Worm (Caenorhabditis elegans) whole organism, L4 larva: Measurements from ENCODE around the gene F01D4.5.

Experiments
- ama-1 ChIP-seq: fragments of 150-350 bp; optimal IDR thresholded peaks from 2 replicates; lab custom pipeline; 2014; ENCODE audit warnings: inconsistent platforms, mixed read lengths
- ceh-62 ChIP-seq: sonication (generic microtip); optimal IDR thresholded peaks from 2 replicates; lab custom pipeline; 2017; ENCODE audit warnings: missing biosample characterization, missing genetic modification characterization
- daf-8 ChIP-seq: fragments of 200-800 bp; sonication (Bioruptor generic); IDR thresholded peaks from 2 replicates; pipeline ENCODE4 v1.3.6; 2022; ENCODE audit warnings: missing genetic modification characterization, missing compliant biosample characterization
- lin-13 ChIP-seq: fragments of 150-350 bp; optimal IDR thresholded peaks from 2 replicates; lab custom pipeline; 2014; ENCODE audit warnings: missing biosample characterization, missing genetic modification reagents, missing genetic modification characterization
- mdl-1 ChIP-seq, 2 experiments: fragments of 150-350 bp in 1 of 2; sonication (generic microtip) in 1 of 2; optimal IDR thresholded peaks; 2 replicates each; lab custom pipeline; 2014 to 2017; ENCODE audit warnings: missing biosample characterization in 2 of 2, missing genetic modification characterization in 2 of 2
- mdt-29 ChIP-seq: fragments of 200-800 bp; sonication (Bioruptor generic); IDR thresholded peaks from 2 replicates; pipeline ENCODE4 v1.3.6; 2022; ENCODE audit warnings: missing genetic modification reagents, missing genetic modification characterization, missing compliant biosample characterization
- mep-1 ChIP-seq: fragments of 150-350 bp; sonication (generic microtip); optimal IDR thresholded peaks from 3 replicates; lab custom pipeline; 2014; ENCODE audit warnings: missing biosample characterization, missing genetic modification characterization
- nhr-11 ChIP-seq: fragments of 150-350 bp; optimal IDR thresholded peaks from 2 replicates; lab custom pipeline; 2014; ENCODE audit warnings: missing biosample characterization, missing genetic modification characterization
- nhr-48 ChIP-seq: sonication (generic microtip); optimal IDR thresholded peaks from 2 replicates; lab custom pipeline; 2016; ENCODE audit warnings: mild to moderate bottlenecking, missing genetic modification characterization, missing compliant biosample characterization
- snpc-4 ChIP-seq: fragments of 150-350 bp; optimal IDR thresholded peaks from 2 replicates; lab custom pipeline; 2014; ENCODE audit warnings: missing biosample characterization, missing genetic modification characterization

DNA sequence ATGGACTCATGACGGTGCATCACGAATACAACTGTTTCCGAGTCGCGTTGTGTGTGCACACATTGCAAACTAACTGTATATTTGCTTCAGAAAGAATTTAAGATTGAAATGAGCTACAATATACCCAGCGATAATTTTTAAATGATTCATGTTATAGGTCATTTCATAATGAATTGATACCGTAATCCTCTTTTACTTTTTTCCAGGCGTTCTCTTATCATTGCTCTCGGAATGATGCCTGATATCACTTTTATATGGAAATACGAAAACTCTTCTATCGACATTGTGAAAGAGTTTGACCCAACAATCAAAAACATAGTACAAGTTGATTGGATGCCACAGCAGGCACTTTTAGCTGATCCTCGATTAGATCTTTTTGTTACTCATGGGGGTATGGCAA lies 17.1 kb downstream of the F01D4.5 start:
- TF ChIP-seq mdl-1 (tag; optimal IDR thresholded peaks at IDR 0.05; lab: Kevin White, UChicago) (no peak), daf-8 (GFP tag; lab: Robert Waterston, UW) (no peak), nhr-48 (tag; lab: Kevin White, UChicago) (no peak), mep-1 (tag; lab: Kevin White, UChicago) (no peak), mdt-29 (no peak), ceh-62 (tag; lab: Kevin White, UChicago) (no peak), nhr-11 (tag; lab: Kevin White, UChicago) (no peak), lin-13 (GFP tag; lab: Kevin White, UChicago) (no peak), ama-1 (no peak), snpc-4 (no peak)
